Worm (Caenorhabditis elegans) whole organism, late embryonic: ENCODE results near the gene T19D12.2.

Experiments used
- C38D4.7 ChIP-seq: fragments of 200-800 bp; sonication (Bioruptor generic); optimal IDR thresholded peaks from 2 replicates; lab custom pipeline; 2018; ENCODE audit warnings: mild to moderate bottlenecking, missing genetic modification characterization, moderate library complexity, missing compliant biosample characterization
- F13H6.1 ChIP-seq: sonication (generic microtip); optimal IDR thresholded peaks from 2 replicates; lab custom pipeline; 2016; ENCODE audit warnings: missing genetic modification characterization, missing compliant biosample characterization
- K02D7.2 ChIP-seq: sonication (generic microtip); optimal IDR thresholded peaks from 2 replicates; lab custom pipeline; 2017; ENCODE audit warnings: mild to moderate bottlenecking, missing genetic modification characterization, missing compliant biosample characterization
- Y22D7AL.16 ChIP-seq: sonication (generic microtip); optimal IDR thresholded peaks from 2 replicates; lab custom pipeline; 2016; ENCODE audit warnings: missing genetic modification characterization, missing compliant biosample characterization
- ahr-1 ChIP-seq: sonication (generic microtip); optimal IDR thresholded peaks from 2 replicates; lab custom pipeline; 2016; ENCODE audit warnings: missing genetic modification characterization, missing compliant biosample characterization
- ama-1 ChIP-seq: fragments of 150-350 bp; optimal IDR thresholded peaks from 2 replicates; lab custom pipeline; 2014
- ceh-18 ChIP-seq: sonication (generic microtip); optimal IDR thresholded peaks from 2 replicates; lab custom pipeline; 2016; ENCODE audit warnings: missing genetic modification characterization, missing compliant biosample characterization
- ceh-2 ChIP-seq: sonication (generic microtip); optimal IDR thresholded peaks from 2 replicates; lab custom pipeline; 2016; ENCODE audit warnings: missing genotype, missing genetic modification characterization, missing compliant biosample characterization
- ceh-24 ChIP-seq: sonication (generic microtip); optimal IDR thresholded peaks from 2 replicates; lab custom pipeline; 2016; ENCODE audit warnings: mild to moderate bottlenecking, missing genetic modification characterization, missing compliant biosample characterization
- ceh-45 ChIP-seq: fragments of 200-800 bp; sonication (Bioruptor generic); IDR thresholded peaks from 2 replicates; pipeline ENCODE4 v1.3.6; 2022; ENCODE audit warnings: missing genetic modification reagents, missing genetic modification characterization, missing compliant biosample characterization
- che-1 ChIP-seq: sonication (generic microtip); optimal IDR thresholded peaks from 2 replicates; lab custom pipeline; 2016; ENCODE audit warnings: mild to moderate bottlenecking, missing genetic modification characterization, missing compliant biosample characterization
- dmd-4 ChIP-seq: sonication (generic microtip); optimal IDR thresholded peaks from 2 replicates; lab custom pipeline; 2016; ENCODE audit warnings: borderline replicate concordance, missing genetic modification characterization, missing compliant biosample characterization
- dve-1 ChIP-seq: sonication (generic microtip); optimal IDR thresholded peaks from 2 replicates; lab custom pipeline; 2017; ENCODE audit warnings: antibody characterized with exemption, mild to moderate bottlenecking, missing genetic modification characterization, missing compliant biosample characterization
- elt-4 ChIP-seq: sonication (generic microtip); optimal IDR thresholded peaks from 2 replicates; lab custom pipeline; 2016; ENCODE audit warnings: missing genetic modification characterization, missing compliant biosample characterization
- eyg-1 ChIP-seq: sonication (generic microtip); optimal IDR thresholded peaks from 2 replicates; lab custom pipeline; 2016; ENCODE audit warnings: missing genotype, missing genetic modification characterization, missing compliant biosample characterization
- fkh-10 ChIP-seq: fragments of 150-350 bp; optimal IDR thresholded peaks from 2 replicates; lab custom pipeline; 2014; ENCODE audit warnings: missing biosample characterization, missing genetic modification reagents, missing genetic modification characterization
- fkh-6 ChIP-seq: sonication (generic microtip); optimal IDR thresholded peaks from 2 replicates; lab custom pipeline; 2016; ENCODE audit warnings: missing genetic modification characterization, missing compliant biosample characterization
- hlh-13 ChIP-seq: fragments of 200-800 bp; sonication (Bioruptor generic); optimal IDR thresholded peaks from 2 replicates; lab custom pipeline; 2018; ENCODE audit warnings: mild to moderate bottlenecking, missing genetic modification characterization, missing compliant biosample characterization
- hlh-15 ChIP-seq: sonication (generic microtip); optimal IDR thresholded peaks from 2 replicates; lab custom pipeline; 2016; ENCODE audit warnings: missing genetic modification characterization, missing compliant biosample characterization
- hlh-30 ChIP-seq: sonication (generic microtip); optimal IDR thresholded peaks from 2 replicates; lab custom pipeline; 2017; ENCODE audit warnings: antibody characterized with exemption, missing genetic modification characterization, missing compliant biosample characterization; ENCODE audit not compliant: insufficient read depth
- hlh-6 ChIP-seq: sonication (generic microtip); optimal IDR thresholded peaks from 2 replicates; lab custom pipeline; 2016; ENCODE audit warnings: missing genotype, missing genetic modification characterization, missing compliant biosample characterization
- lin-11 ChIP-seq: fragments of 200-800 bp; sonication (Bioruptor generic); optimal IDR thresholded peaks from 2 replicates; lab custom pipeline; 2018; ENCODE audit warnings: mild to moderate bottlenecking, missing genetic modification characterization, missing compliant biosample characterization
- nfya-1 ChIP-seq: sonication (generic microtip); optimal IDR thresholded peaks from 2 replicates; lab custom pipeline; 2017; ENCODE audit warnings: missing genetic modification characterization, mild to moderate bottlenecking, missing compliant biosample characterization, antibody characterized with exemption, moderate library complexity
- nhr-11 ChIP-seq: fragments of 150-350 bp; optimal IDR thresholded peaks from 2 replicates; lab custom pipeline; 2014; ENCODE audit warnings: missing biosample characterization, missing genetic modification characterization
- nhr-232 ChIP-seq: sonication (generic microtip); optimal IDR thresholded peaks from 2 replicates; lab custom pipeline; 2016; ENCODE audit warnings: missing genetic modification characterization, missing compliant biosample characterization
- npax-4 ChIP-seq: sonication (generic microtip); optimal IDR thresholded peaks from 2 replicates; lab custom pipeline; 2016; ENCODE audit warnings: missing genetic modification characterization, missing compliant biosample characterization
- pag-3 ChIP-seq: sonication (generic microtip); optimal IDR thresholded peaks from 2 replicates; lab custom pipeline; 2016; ENCODE audit warnings: missing compliant biosample characterization, missing genetic modification characterization, borderline replicate concordance
- pat-9 ChIP-seq: fragments of 200-800 bp; sonication (Bioruptor generic); optimal IDR thresholded peaks from 2 replicates; lab custom pipeline; 2018; ENCODE audit warnings: mild to moderate bottlenecking, missing genetic modification characterization, moderate library complexity, missing compliant biosample characterization
- pha-2 ChIP-seq: sonication (generic microtip); optimal IDR thresholded peaks from 2 replicates; lab custom pipeline; 2017; ENCODE audit warnings: mild to moderate bottlenecking, missing genetic modification characterization, missing compliant biosample characterization
- pha-4 ChIP-seq: fragments of 150-350 bp; optimal IDR thresholded peaks from 2 replicates; lab custom pipeline; 2018; ENCODE audit warnings: missing biosample characterization, missing genetic modification reagents, missing genetic modification characterization
- pqm-1 ChIP-seq: sonication (generic microtip); optimal IDR thresholded peaks from 2 replicates; lab custom pipeline; 2016; ENCODE audit warnings: missing genetic modification characterization, missing compliant biosample characterization
- sdc-2 ChIP-seq: sonication (generic microtip); optimal IDR thresholded peaks from 2 replicates; lab custom pipeline; 2016; ENCODE audit warnings: missing genotype, missing genetic modification characterization, missing compliant biosample characterization
- sox-2 ChIP-seq: fragments of 200-800 bp; sonication (Bioruptor generic); IDR thresholded peaks from 2 replicates; pipeline ENCODE4 v1.3.6; 2022; ENCODE audit warnings: missing genetic modification reagents, missing genetic modification characterization, missing compliant biosample characterization
- syd-9 ChIP-seq: sonication (generic microtip); optimal IDR thresholded peaks from 2 replicates; lab custom pipeline; 2016; ENCODE audit warnings: mild to moderate bottlenecking, missing genetic modification characterization, moderate library complexity, missing compliant biosample characterization
- tbx-7 ChIP-seq: sonication (generic microtip); optimal IDR thresholded peaks from 2 replicates; lab custom pipeline; 2016; ENCODE audit warnings: missing genotype, missing genetic modification characterization, missing compliant biosample characterization
- ttx-3 ChIP-seq: sonication (generic microtip); optimal IDR thresholded peaks from 2 replicates; lab custom pipeline; 2016; ENCODE audit warnings: missing genetic modification reagents, missing genetic modification characterization, missing compliant biosample characterization
- unc-86 ChIP-seq: sonication (generic microtip); optimal IDR thresholded peaks from 2 replicates; lab custom pipeline; 2016; ENCODE audit warnings: missing genetic modification characterization, missing compliant biosample characterization
- zip-5 ChIP-seq: sonication (generic microtip); optimal IDR thresholded peaks from 2 replicates; lab custom pipeline; 2016; ENCODE audit warnings: missing genetic modification characterization, missing compliant biosample characterization
- ztf-16 ChIP-seq: sonication (generic microtip); optimal IDR thresholded peaks from 2 replicates; lab custom pipeline; 2017; ENCODE audit warnings: missing genetic modification characterization, missing compliant biosample characterization

The T19D12.2 gene

ce11 chrII:6616135-6616534 lies 45.0 kb upstream of the T19D12.2 start:
- TF ChIP-seq ttx-3 (no peak), pha-2 (tag; lab: Kevin White, UChicago) (no peak), unc-86 (tag; lab: Kevin White, UChicago) (no peak), ztf-16 (tag; lab: Kevin White, UChicago) (no peak), elt-4 (tag; lab: Kevin White, UChicago) (no peak), pqm-1 (tag; lab: Kevin White, UChicago) (no peak), lin-11 (tag; lab: Kevin White, UChicago) (no peak), hlh-6 (tag; lab: Kevin White, UChicago) (no peak), nfya-1 (tag; lab: Kevin White, UChicago) (no peak), ceh-2 (tag; lab: Kevin White, UChicago) (no peak), hlh-13 (GFP tag; lab: Kevin White, UChicago) (no peak), pha-4 (no peak), npax-4 (tag; lab: Kevin White, UChicago) (no peak), tbx-7 (tag; lab: Kevin White, UChicago) (no peak)

- no peak for TF ChIP-seq lin-11 (tag; lab: Kevin White, UChicago)
- no peak for TF ChIP-seq sox-2 (GFP tag; lab: Robert Waterston, UW)
- no peak for TF ChIP-seq dmd-4 (tag; lab: Kevin White, UChicago)
- no peak for TF ChIP-seq ahr-1 (tag; lab: Kevin White, UChicago)
- no peak for TF ChIP-seq ceh-18 (tag; lab: Kevin White, UChicago)
- no peak for TF ChIP-seq ama-1 (lab: Kevin White, UChicago)
- no peak for TF ChIP-seq che-1
- TF ChIP-seq ttx-3: no peak
Measured at ce11 chrII:6616770-6617169, 44.4 kb upstream of the T19D12.2 start, which contains the start of gene klf-3. Gene klf-3 (plus strand): TSS chrII:6616878.

- no peak for TF ChIP-seq C38D4.7
- no peak for TF ChIP-seq pag-3 (tag; lab: Kevin White, UChicago)
- TF ChIP-seq zip-5 (tag; lab: Kevin White, UChicago): no peak
- no peak for TF ChIP-seq ztf-16 (tag; lab: Kevin White, UChicago)
- no peak for TF ChIP-seq pha-2 (tag; lab: Kevin White, UChicago)
- TF ChIP-seq elt-4 (tag; lab: Kevin White, UChicago): no peak
- TF ChIP-seq hlh-15: no peak
- no peak for TF ChIP-seq ceh-45 (GFP tag; lab: Robert Waterston, UW)
- TF ChIP-seq, all 69 proteins: peak for 0
Measured at ce11 chrII:6619007-6619406, 42.1 kb upstream of the T19D12.2 start.

ce11 chrII:6621886-6622285 lies 39.2 kb upstream of the T19D12.2 start, which contains the start of gene F54H5.3:
Gene F54H5.3 (plus strand): TSS chrII:6622186.
- TF ChIP-seq hlh-30 (tag; lab: Kevin White, UChicago) (no peak), nhr-232 (tag; lab: Kevin White, UChicago) (no peak), ceh-45 (GFP tag; lab: Robert Waterston, UW) (no peak), che-1 (no peak), zip-5 (tag; lab: Kevin White, UChicago) (no peak), F13H6.1 (no peak), hlh-13 (GFP tag; lab: Kevin White, UChicago) (no peak), hlh-15 (no peak), unc-86 (tag; lab: Kevin White, UChicago) (no peak), fkh-10 (GFP tag; lab: Kevin White, UChicago) (no peak), pat-9 (no peak), syd-9 (no peak), tbx-7 (tag; lab: Kevin White, UChicago) (no peak), fkh-6 (tag; lab: Kevin White, UChicago) (no peak)
- TF ChIP-seq, all 69 proteins: peak for 0

ce11 chrII:6625302-6625701 lies 35.8 kb upstream of the T19D12.2 start, which contains the start of gene F54H5.14:
Gene F54H5.14 (minus strand): TSS chrII:6625402.
- TF ChIP-seq K02D7.2 (tag; lab: Kevin White, UChicago) (no peak), elt-4 (tag; lab: Kevin White, UChicago) (no peak), sdc-2 (tag; lab: Kevin White, UChicago) (no peak), dve-1 (tag; lab: Kevin White, UChicago) (no peak), Y22D7AL.16 (tag; lab: Kevin White, UChicago) (no peak), nhr-11 (tag; lab: Kevin White, UChicago) (no peak), ceh-24 (tag; lab: Kevin White, UChicago) (no peak), eyg-1 (no peak), ceh-18 (tag; lab: Kevin White, UChicago) (no peak)
